Worm (Caenorhabditis elegans) whole organism, young adult: ENCODE results near the gene imp-2.

ENCODE experiments used
- B0035.1 ChIP-seq: sonication (generic microtip); optimal IDR thresholded peaks from 2 replicates; lab custom pipeline; 2016; ENCODE audit warnings: missing genetic modification characterization, mild to moderate bottlenecking, missing compliant biosample characterization, missing genotype, missing genetic modification reagents
- F23B12.7 ChIP-seq: sonication (generic microtip); optimal IDR thresholded peaks from 2 replicates; lab custom pipeline; 2017; ENCODE audit warnings: missing genetic modification characterization, mild to moderate bottlenecking, missing compliant biosample characterization, antibody characterized with exemption, moderate library complexity; ENCODE audit not compliant: insufficient read depth
- F37B4.10 ChIP-seq: fragments of 200-800 bp; sonication (Bioruptor generic); IDR thresholded peaks from 2 replicates; pipeline ENCODE4 v1.3.6; 2022; ENCODE audit warnings: missing genetic modification characterization, missing compliant biosample characterization
- F49E8.2 ChIP-seq: sonication (generic microtip); optimal IDR thresholded peaks from 3 replicates; lab custom pipeline; 2017; ENCODE audit warnings: missing genetic modification characterization, mild to moderate bottlenecking, missing compliant biosample characterization, antibody characterized with exemption, moderate library complexity; ENCODE audit not compliant: insufficient read depth
- bed-1 ChIP-seq: fragments of 200-800 bp; sonication (Bioruptor generic); IDR thresholded peaks from 2 replicates; pipeline ENCODE4 v1.3.6; 2022; ENCODE audit warnings: missing genetic modification reagents, missing genetic modification characterization, missing compliant biosample characterization
- cebp-2 ChIP-seq: fragments of 200-800 bp; sonication (Bioruptor generic); IDR thresholded peaks from 2 replicates; pipeline ENCODE4 v1.3.6; 2022; ENCODE audit warnings: missing genetic modification characterization, missing compliant biosample characterization
- hmg-20 ChIP-seq: fragments of 200-800 bp; sonication (Bioruptor generic); IDR thresholded peaks from 2 replicates; pipeline ENCODE4 v1.3.6; 2022; ENCODE audit warnings: missing genetic modification reagents, missing genetic modification characterization, missing compliant biosample characterization
- let-607 ChIP-seq, 2 experiments: fragments of 200-800 bp in 1 of 2; sonication (Bioruptor generic) in 1 of 2; sonication (generic microtip) in 1 of 2; optimal IDR thresholded peaks; 2 replicates each; lab custom pipeline; 2016 to 2018; ENCODE audit warnings: mild to moderate bottlenecking in 2 of 2, missing compliant biosample characterization in 2 of 2, missing genetic modification characterization in 2 of 2, moderate library complexity in 2 of 2, missing genotype in 1 of 2
- lsy-27 ChIP-seq: sonication (generic microtip); optimal IDR thresholded peaks from 2 replicates; lab custom pipeline; 2017; ENCODE audit warnings: missing genetic modification characterization, mild to moderate bottlenecking, missing compliant biosample characterization, antibody characterized with exemption, missing genotype, borderline replicate concordance; ENCODE audit not compliant: insufficient read depth
- snpc-1.1 ChIP-seq: sonication (generic microtip); optimal IDR thresholded peaks from 2 replicates; lab custom pipeline; 2017; ENCODE audit warnings: missing genetic modification characterization, mild to moderate bottlenecking, missing compliant biosample characterization, antibody characterized with exemption, moderate library complexity, missing genotype, missing genetic modification reagents; ENCODE audit not compliant: insufficient read depth
- unc-62 ChIP-seq: fragments of 150-350 bp; optimal IDR thresholded peaks from 2 replicates; lab custom pipeline; 2014; ENCODE audit warnings: missing biosample characterization, missing genetic modification reagents, missing genetic modification characterization

- TF ChIP-seq cebp-2 (GFP tag; lab: Robert Waterston, UW): no peak
- TF ChIP-seq let-607 (tag; optimal IDR thresholded peaks at IDR 0.05; lab: Kevin White, UChicago): no peak
- no peak for TF ChIP-seq F49E8.2 (tag; lab: Kevin White, UChicago)
- no peak for TF ChIP-seq unc-62 (GFP tag; lab: Kevin White, UChicago)
- no peak for TF ChIP-seq hmg-20
- TF ChIP-seq F23B12.7 (tag; lab: Kevin White, UChicago): no peak
- TF ChIP-seq F37B4.10: no peak
- TF ChIP-seq snpc-1.1 (tag; lab: Kevin White, UChicago): no peak
- no peak for TF ChIP-seq lsy-27 (tag; lab: Kevin White, UChicago)
- TF ChIP-seq bed-1 (GFP tag; lab: Robert Waterston, UW): no peak
- TF ChIP-seq B0035.1: no peak
Observed at ce11 chrIV:11097795-11098194, 20.9 kb downstream of the imp-2 start, which contains the start of gene M7.12.
